Worm (Caenorhabditis elegans): Measurements from ENCODE around the gene K12H4.2.

K12H4.2 gene

DNA sequence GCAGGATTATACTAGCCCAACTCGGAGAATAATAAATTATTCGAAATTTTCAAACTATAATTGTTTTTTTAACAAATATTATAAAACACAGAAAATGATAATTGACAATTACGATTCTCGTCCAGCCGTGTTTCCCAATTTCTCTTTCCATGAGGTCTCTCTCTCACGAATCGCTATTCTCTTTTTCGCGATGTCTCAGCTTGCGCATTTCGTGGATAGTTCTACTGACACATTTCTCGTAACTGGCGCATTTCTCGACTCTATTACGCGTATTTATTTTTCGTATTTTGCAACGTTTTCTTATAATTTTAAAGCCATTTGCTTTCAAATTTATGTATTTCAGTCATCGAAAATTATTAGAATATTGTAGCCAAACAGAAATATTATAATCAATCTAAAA, 3.7 kb upstream of the K12H4.2 start (continued):
- TF ChIP-seq C17E4.6 (GFP tag; IDR thresholded peaks at IDR 0.05) (peak; percentile 96), chd-7 (tag; optimal IDR thresholded peaks at IDR 0.05) (peak; percentile 95), dpff-1 (tag; optimal IDR thresholded peaks at IDR 0.05) (no peak), gei-17 (GFP tag; optimal IDR thresholded peaks at IDR 0.05) (no peak), F10E7.11 (tag; optimal IDR thresholded peaks at IDR 0.05) (peak; percentile 38), F57A8.1 (GFP tag; optimal IDR thresholded peaks at IDR 0.05) (no peak), atf-7 (tag; optimal IDR thresholded peaks at IDR 0.05) (no peak), ceh-27 (GFP tag; optimal IDR thresholded peaks at IDR 0.05) (peak; percentile 100), T07F8.4 (tag; optimal IDR thresholded peaks at IDR 0.05) (peak; percentile 96), Y67H2A.10 (GFP tag; conservative IDR thresholded peaks at IDR 0.05) (peak; percentile 98), K12H6.12 (tag; optimal IDR thresholded peaks at IDR 0.05) (peak; percentile 99), hlh-26 (GFP tag; conservative IDR thresholded peaks at IDR 0.05) (no peak), F33H1.4 (GFP tag; IDR thresholded peaks at IDR 0.05) (peak; percentile 85), hmg-20 (GFP tag; IDR thresholded peaks at IDR 0.05) (peak; percentile 81), him-1 (tag; optimal IDR thresholded peaks at IDR 0.05) (peak; percentile 89), C06A6.2 (GFP tag; conservative IDR thresholded peaks at IDR 0.05) (peak; percentile 67; the same call in 1 of the 2 replicates), snpc-1.3 (tag; optimal IDR thresholded peaks at IDR 0.05; ENCODE audit: insufficient read depth) (peak; percentile 89), nhr-90 (tag; optimal IDR thresholded peaks at IDR 0.05) (peak; percentile 96), ccch-3 (GFP tag; optimal IDR thresholded peaks at IDR 0.05) (peak; percentile 100), rpc-1 (optimal IDR thresholded peaks at IDR 0.05) (peak; percentile 7), rpc-1 (tag; optimal IDR thresholded peaks at IDR 0.05) (peak; percentile 20), F39B2.1 (GFP tag; IDR thresholded peaks at IDR 0.05) (no peak), Y79H2A.3 (GFP tag; conservative IDR thresholded peaks at IDR 0.05) (peak; percentile 98), die-1 (tag; optimal IDR thresholded peaks at IDR 0.05) (peak; percentile 97), let-526 (GFP tag; IDR thresholded peaks at IDR 0.05) (peak; percentile 99), zfh-2 (GFP tag; conservative IDR thresholded peaks at IDR 0.05) (no peak), attf-3 (GFP tag; conservative IDR thresholded peaks at IDR 0.05) (peak; percentile 94), ceh-79 (tag; optimal IDR thresholded peaks at IDR 0.05) (peak; percentile 51), F52B5.7 (tag; optimal IDR thresholded peaks at IDR 0.05) (no peak), cebp-1 (GFP tag; IDR thresholded peaks at IDR 0.05) (peak; percentile 96), cebp-1 (tag; optimal IDR thresholded peaks at IDR 0.05) (peak; percentile 96), ama-1 (optimal IDR thresholded peaks at IDR 0.05) (no peak), ama-1 (GFP tag; optimal IDR thresholded peaks at IDR 0.05) (no peak), ceh-40 (GFP tag; IDR thresholded peaks at IDR 0.05) (peak; percentile 83), dox-1 (GFP tag; IDR thresholded peaks at IDR 0.05) (peak; percentile 99), let-607 (tag; optimal IDR thresholded peaks at IDR 0.05) (peak; percentile 84 to 91), aptf-2 (GFP tag; conservative IDR thresholded peaks at IDR 0.05) (peak; percentile 98), hlh-12 (tag; optimal IDR thresholded peaks at IDR 0.05) (peak; percentile 24), lin-40 (tag; optimal IDR thresholded peaks at IDR 0.05) (peak; percentile 95), nfya-2 (GFP tag; IDR thresholded peaks at IDR 0.05) (no peak), F22D6.2 (tag; optimal IDR thresholded peaks at IDR 0.05) (peak; percentile 88), ztf-28 (GFP tag; IDR thresholded peaks at IDR 0.05) (peak; percentile 100), T26A5.8 (tag; optimal IDR thresholded peaks at IDR 0.05) (no peak), sptf-2 (GFP tag; optimal IDR thresholded peaks at IDR 0.05) (peak; percentile 96), Y53G8AR.9 (GFP tag; conservative IDR thresholded peaks at IDR 0.05) (peak; percentile 92), aptf-3 (GFP tag; IDR thresholded peaks at IDR 0.05) (peak; percentile 55; the same call in 1 of the 2 replicates), ztf-26 (tag; optimal IDR thresholded peaks at IDR 0.05) (peak; percentile 87), athp-1 (tag; optimal IDR thresholded peaks at IDR 0.05) (peak; percentile 98), nfya-1 (tag; optimal IDR thresholded peaks at IDR 0.05; ENCODE audit: borderline replicate concordance, insufficient read depth) (no peak), ztf-18 (tag; optimal IDR thresholded peaks at IDR 0.05) (peak; percentile 100)
